Worm (Caenorhabditis elegans): ENCODE measurements around the gene C14A4.8.

Gene C14A4.8

DNA sequence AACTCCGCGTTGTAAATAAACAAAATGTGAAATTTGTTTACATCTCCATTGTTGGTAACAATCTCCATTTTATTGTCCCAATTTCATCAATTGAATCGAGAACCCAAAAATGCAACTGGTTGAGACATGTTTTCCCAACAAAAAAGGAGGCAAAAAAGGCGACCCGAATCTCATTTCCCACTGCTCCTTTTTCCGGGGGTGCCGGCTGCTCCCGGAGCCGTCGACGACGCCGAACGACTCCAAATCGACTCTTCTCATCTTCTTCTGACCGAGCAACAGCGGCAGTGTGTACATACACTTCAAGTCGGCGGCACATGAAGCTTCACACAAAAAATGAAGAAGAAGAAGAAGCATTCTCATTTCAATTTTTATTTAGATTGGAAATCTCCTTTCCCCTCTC lies 31.5 kb downstream of the C14A4.8 start:
- TF ChIP-seq cog-1 (tag; optimal IDR thresholded peaks at IDR 0.05) = no peak
- TF ChIP-seq flt-1 (GFP tag; IDR thresholded peaks at IDR 0.05) = no peak
- TF ChIP-seq ztf-23 (GFP tag; IDR thresholded peaks at IDR 0.05) = no peak
- no peak for TF ChIP-seq ztf-29 (GFP tag; IDR thresholded peaks at IDR 0.05)
- no peak for TF ChIP-seq tab-1 (GFP tag; IDR thresholded peaks at IDR 0.05)
- no peak for TF ChIP-seq med-1 (GFP tag; optimal IDR thresholded peaks at IDR 0.05; ENCODE audit: insufficient read depth)
- TF ChIP-seq T22C8.4 (GFP tag; IDR thresholded peaks at IDR 0.05) = no peak
- no peak for TF ChIP-seq ref-1 (GFP tag; conservative IDR thresholded peaks at IDR 0.05)
- TF ChIP-seq klf-2 (GFP tag; conservative IDR thresholded peaks at IDR 0.05) = no peak

DNA sequence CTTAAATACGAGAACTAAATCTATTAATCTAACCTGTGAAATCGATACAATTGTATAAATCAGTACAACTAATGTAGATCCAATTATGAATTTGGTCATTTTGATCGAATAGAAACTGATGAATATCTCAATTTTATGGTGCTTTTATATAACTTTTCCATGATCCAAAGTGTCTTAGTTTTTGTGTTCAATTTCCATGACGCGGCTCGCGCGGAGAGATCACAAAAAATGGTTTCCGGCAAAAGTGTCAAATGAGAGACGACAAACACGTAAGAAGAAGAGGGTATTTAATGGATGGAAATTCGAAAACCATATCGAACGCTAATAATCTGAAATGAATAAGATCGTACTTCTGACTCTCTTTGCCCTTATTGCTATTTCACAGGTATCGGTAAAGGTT lies 33.4 kb downstream of the C14A4.8 start, which contains the start of the genes C06A1.6 and C06A1.7:
TSS of gene C06A1.6 (minus strand) at position 101 of the 400 bp plus-strand sequence.
TSS of gene C06A1.7 (plus strand) at position 314 of the 400 bp plus-strand sequence.
- TF ChIP-seq T22C8.4 (GFP tag; IDR thresholded peaks at IDR 0.05) (no peak), klf-2 (GFP tag; conservative IDR thresholded peaks at IDR 0.05) (no peak), tab-1 (GFP tag; IDR thresholded peaks at IDR 0.05) (no peak), med-1 (GFP tag; optimal IDR thresholded peaks at IDR 0.05; ENCODE audit: insufficient read depth) (no peak), flt-1 (GFP tag; IDR thresholded peaks at IDR 0.05) (no peak), ztf-23 (GFP tag; IDR thresholded peaks at IDR 0.05) (no peak), ztf-29 (GFP tag; IDR thresholded peaks at IDR 0.05) (no peak), cog-1 (tag; optimal IDR thresholded peaks at IDR 0.05) (no peak), ref-1 (GFP tag; conservative IDR thresholded peaks at IDR 0.05) (no peak)

- TF ChIP-seq klf-2 (GFP tag; conservative IDR thresholded peaks at IDR 0.05) = peak; percentile 76
- TF ChIP-seq ztf-23 (GFP tag; IDR thresholded peaks at IDR 0.05) = peak; percentile 94
- TF ChIP-seq ref-1 (GFP tag; conservative IDR thresholded peaks at IDR 0.05) = no peak
- peak; percentile 60; the same call in 1 of the 2 replicates for TF ChIP-seq ztf-29 (GFP tag; IDR thresholded peaks at IDR 0.05)
- peak; percentile 76 for TF ChIP-seq T22C8.4 (GFP tag; IDR thresholded peaks at IDR 0.05)
- peak; percentile 94 for TF ChIP-seq flt-1 (GFP tag; IDR thresholded peaks at IDR 0.05)
- peak; percentile 99 for TF ChIP-seq cog-1 (tag; optimal IDR thresholded peaks at IDR 0.05)
- TF ChIP-seq med-1 (GFP tag; optimal IDR thresholded peaks at IDR 0.05; ENCODE audit: insufficient read depth) = peak; percentile 25
- peak; percentile 80 for TF ChIP-seq tab-1 (GFP tag; IDR thresholded peaks at IDR 0.05)
These were observed 34.6 kb downstream of the C14A4.8 start, which contains the start of gene cdc-48.1 for ce11 chrII:10563368-10563767. TSS of gene cdc-48.1 (minus strand) at chrII:10563407.

DNA sequence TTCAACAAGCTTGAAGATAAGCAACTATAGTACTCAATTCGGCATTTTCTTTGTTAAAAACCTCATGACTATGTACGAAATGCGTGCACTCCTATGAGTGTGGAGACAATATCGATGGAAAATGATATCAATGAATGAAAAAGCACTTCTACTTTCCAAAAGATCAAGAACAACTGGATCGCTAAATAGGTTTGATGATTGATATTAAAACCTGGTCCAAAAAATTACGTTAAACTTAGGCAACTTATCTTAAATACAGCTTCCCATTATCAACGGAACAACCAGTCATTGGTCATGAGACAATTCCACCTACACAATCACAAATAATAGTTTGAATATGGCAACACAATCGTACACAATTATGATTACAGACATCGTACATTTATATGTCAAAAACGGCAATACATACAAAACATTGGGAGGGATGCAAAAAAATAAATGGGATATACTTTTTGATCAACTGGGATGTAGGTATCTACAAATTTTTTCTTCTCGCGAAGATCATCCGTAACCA lies 38.2 kb downstream of the C14A4.8 start:
- TF ChIP-seq T22C8.4 (GFP tag; IDR thresholded peaks at IDR 0.05) (no peak), ztf-29 (GFP tag; IDR thresholded peaks at IDR 0.05) (no peak), ref-1 (GFP tag; conservative IDR thresholded peaks at IDR 0.05) (no peak), klf-2 (GFP tag; conservative IDR thresholded peaks at IDR 0.05) (no peak)

ce11 chrII:10558962-10559415 lies 39.0 kb downstream of the C14A4.8 start:
- TF ChIP-seq ref-1 (GFP tag; conservative IDR thresholded peaks at IDR 0.05) (no peak), med-1 (GFP tag; optimal IDR thresholded peaks at IDR 0.05; ENCODE audit: insufficient read depth) (no peak), klf-2 (GFP tag; conservative IDR thresholded peaks at IDR 0.05) (no peak), ztf-23 (GFP tag; IDR thresholded peaks at IDR 0.05) (0 out of 2 replicates have a peak, but pooled peaks have one; percentile 20), T22C8.4 (GFP tag; IDR thresholded peaks at IDR 0.05) (no peak), flt-1 (GFP tag; IDR thresholded peaks at IDR 0.05) (0 out of 2 replicates have a peak, but pooled peaks have one; percentile 41), tab-1 (GFP tag; IDR thresholded peaks at IDR 0.05) (no peak), cog-1 (tag; optimal IDR thresholded peaks at IDR 0.05) (no peak), ztf-29 (GFP tag; IDR thresholded peaks at IDR 0.05) (no peak)

- TF ChIP-seq med-1 (GFP tag; optimal IDR thresholded peaks at IDR 0.05; ENCODE audit: insufficient read depth) (no peak), ref-1 (GFP tag; conservative IDR thresholded peaks at IDR 0.05) (no peak), T22C8.4 (GFP tag; IDR thresholded peaks at IDR 0.05) (no peak), ztf-23 (GFP tag; IDR thresholded peaks at IDR 0.05) (no peak), klf-2 (GFP tag; conservative IDR thresholded peaks at IDR 0.05) (no peak), flt-1 (GFP tag; IDR thresholded peaks at IDR 0.05) (no peak), ztf-29 (GFP tag; IDR thresholded peaks at IDR 0.05) (no peak), cog-1 (tag; optimal IDR thresholded peaks at IDR 0.05) (no peak), tab-1 (GFP tag; IDR thresholded peaks at IDR 0.05) (no peak)
These were observed 39.6 kb downstream of the C14A4.8 start for ce11 chrII:10558345-10558744.

ce11 chrII:10557206-10557574 lies 40.7 kb downstream of the C14A4.8 start:
- TF ChIP-seq klf-2 (GFP tag; conservative IDR thresholded peaks at IDR 0.05) (no peak), cog-1 (tag; optimal IDR thresholded peaks at IDR 0.05) (no peak), med-1 (GFP tag; optimal IDR thresholded peaks at IDR 0.05; ENCODE audit: insufficient read depth) (no peak), flt-1 (GFP tag; IDR thresholded peaks at IDR 0.05) (no peak), ref-1 (GFP tag; conservative IDR thresholded peaks at IDR 0.05) (no peak), ztf-29 (GFP tag; IDR thresholded peaks at IDR 0.05) (no peak), tab-1 (GFP tag; IDR thresholded peaks at IDR 0.05) (no peak), ztf-23 (GFP tag; IDR thresholded peaks at IDR 0.05) (no peak), T22C8.4 (GFP tag; IDR thresholded peaks at IDR 0.05) (no peak)

DNA sequence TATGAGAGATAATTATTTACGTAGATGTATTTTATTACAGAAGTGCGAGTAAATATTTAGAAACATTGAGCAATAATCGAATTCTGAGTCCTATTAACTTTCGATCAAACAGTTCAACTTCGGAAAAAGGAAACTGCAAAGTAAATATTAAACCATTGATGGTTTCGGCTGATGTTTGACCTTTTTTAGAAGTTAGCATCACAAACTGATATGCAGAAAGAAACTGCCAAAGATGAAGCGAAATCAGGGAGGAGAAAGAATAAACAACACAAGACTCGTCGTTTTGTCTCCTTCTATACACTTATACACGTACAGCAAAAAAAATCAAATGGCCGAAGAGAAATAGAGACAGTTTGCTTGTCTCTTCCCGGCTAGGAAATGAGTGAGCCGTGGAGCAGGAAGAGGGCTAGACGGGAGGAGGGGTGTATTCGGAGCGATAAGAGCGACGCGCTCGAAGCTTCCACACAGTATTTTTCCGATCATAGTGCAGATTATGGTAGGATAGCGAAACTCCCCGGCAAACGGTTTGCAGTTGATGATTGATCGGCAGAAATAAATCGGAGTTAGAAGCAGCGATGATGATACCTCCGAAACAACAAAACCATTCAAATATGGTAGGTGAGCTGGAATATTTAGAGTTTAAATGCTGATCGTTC lies 41.3 kb downstream of the C14A4.8 start:
- TF ChIP-seq ztf-23 (GFP tag; IDR thresholded peaks at IDR 0.05) = no peak
- TF ChIP-seq cog-1 (tag; optimal IDR thresholded peaks at IDR 0.05) = no peak
- no peak for TF ChIP-seq flt-1 (GFP tag; IDR thresholded peaks at IDR 0.05)
- no peak for TF ChIP-seq tab-1 (GFP tag; IDR thresholded peaks at IDR 0.05)
- TF ChIP-seq T22C8.4 (GFP tag; IDR thresholded peaks at IDR 0.05) = no peak
- TF ChIP-seq ztf-29 (GFP tag; IDR thresholded peaks at IDR 0.05) = no peak

DNA sequence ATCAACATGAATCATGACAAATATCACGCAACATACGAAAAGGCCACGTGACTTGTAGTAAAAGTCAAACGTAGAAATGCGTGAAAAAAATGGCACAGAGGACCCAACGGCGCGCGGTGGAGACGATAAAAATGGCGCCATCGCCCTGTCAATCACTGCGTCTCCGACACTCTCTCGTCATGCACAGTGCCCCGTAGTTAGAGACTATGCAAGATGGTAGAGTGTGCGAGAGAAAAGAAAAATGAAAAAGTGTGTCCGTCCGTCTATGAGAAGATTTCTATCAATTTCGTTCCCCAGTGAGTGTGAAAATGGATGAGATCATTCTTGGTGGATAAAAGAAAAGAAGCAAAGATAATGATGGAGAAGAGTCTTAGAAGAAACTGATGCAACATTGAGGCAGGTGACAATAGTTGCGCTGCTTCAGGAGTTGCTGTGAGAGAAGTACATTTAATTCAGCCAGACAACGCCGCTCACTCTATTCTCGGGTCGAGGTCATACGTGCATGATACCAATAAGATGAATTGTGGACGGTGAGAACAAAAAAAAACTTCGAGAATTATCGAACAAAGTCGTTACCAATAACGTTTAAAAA lies 42.4 kb downstream of the C14A4.8 start:
- TF ChIP-seq tab-1 (GFP tag; IDR thresholded peaks at IDR 0.05) (no peak), ref-1 (GFP tag; conservative IDR thresholded peaks at IDR 0.05) (no peak), flt-1 (GFP tag; IDR thresholded peaks at IDR 0.05) (0 out of 2 replicates have a peak, but pooled peaks have one; percentile 6), klf-2 (GFP tag; conservative IDR thresholded peaks at IDR 0.05) (no peak)

Data from whole organism, midembryonic.